Worm (Caenorhabditis elegans) whole organism, dauer: ENCODE results near the gene ZK1307.9.

ENCODE experiments used
- unc-62 ChIP-seq: sonication (generic microtip); optimal IDR thresholded peaks from 2 replicates; lab custom pipeline; 2017; ENCODE audit warnings: missing biosample characterization, missing genetic modification reagents, missing genetic modification characterization

ZK1307.9 gene

DNA sequence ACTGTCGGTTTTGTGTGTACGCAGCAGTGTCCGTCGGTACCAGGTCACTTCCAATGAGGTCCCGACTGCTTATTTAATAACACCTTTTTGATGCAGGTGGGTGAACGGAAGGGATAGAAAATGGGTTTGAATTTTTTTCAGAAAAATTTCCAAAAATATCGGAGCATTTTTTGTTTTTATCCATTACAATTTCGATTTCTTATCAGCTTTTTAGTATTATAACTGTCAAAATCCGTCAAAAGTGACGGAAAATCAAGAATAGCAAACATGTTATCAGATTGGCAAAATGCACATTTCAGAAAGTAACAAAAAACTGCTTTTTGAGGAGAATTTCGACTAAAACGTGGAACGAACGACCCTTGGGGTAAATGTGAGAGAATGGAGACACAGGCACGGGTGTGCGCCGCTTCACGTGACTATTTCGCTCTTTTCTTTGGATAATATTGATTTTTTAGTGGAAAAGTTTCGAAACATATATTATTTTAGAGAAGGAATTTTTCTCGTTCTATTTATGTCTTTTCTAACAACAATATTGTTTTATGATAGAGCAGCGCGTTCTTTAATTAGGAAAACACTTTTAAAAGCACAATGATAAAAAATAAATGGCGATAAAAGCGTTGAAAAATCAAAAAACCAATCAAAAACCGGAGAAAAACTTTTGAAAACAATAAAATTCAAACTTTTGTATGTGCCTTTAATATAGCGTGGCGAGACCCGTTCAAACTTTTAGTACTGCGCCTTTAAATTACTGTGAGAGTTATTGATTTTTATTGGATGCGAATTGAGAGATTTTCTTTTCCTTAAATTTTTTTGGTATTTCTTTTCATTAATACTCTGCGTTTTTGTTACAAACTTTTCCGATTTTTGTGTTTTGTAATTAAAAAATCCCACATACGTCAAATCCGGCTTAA lies 2.1 kb upstream of the ZK1307.9 start, which contains the start of gene sqv-8:
sqv-8 (plus strand) TSS at position 51 of the 911 bp plus-strand sequence.
- no peak for TF ChIP-seq unc-62 (GFP tag; lab: Kevin White, UChicago)

DNA sequence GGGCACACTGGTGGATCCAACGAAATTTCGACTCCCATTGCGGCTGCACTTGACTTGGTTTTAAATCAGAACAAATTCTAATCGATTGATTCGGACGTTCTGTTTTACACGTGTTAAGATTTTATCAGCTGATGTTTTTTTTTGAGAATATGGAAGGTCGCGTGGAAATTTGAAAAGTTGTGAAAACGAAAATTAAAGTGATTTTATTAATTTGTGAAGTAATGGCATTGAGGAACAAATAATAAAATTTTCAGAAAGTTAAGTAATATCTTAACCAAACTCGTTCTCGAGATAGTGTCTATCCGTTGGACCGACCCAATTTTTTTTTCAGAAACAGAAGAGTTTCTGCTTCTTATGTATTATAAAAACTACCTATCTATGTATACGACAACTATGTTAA lies 2.4 kb downstream of the ZK1307.9 start, which contains the start of gene ZK1307.4:
ZK1307.4 (minus strand) TSS at position 101 of the 400 bp plus-strand sequence.
- TF ChIP-seq unc-62 (GFP tag; lab: Kevin White, UChicago) = no peak

DNA sequence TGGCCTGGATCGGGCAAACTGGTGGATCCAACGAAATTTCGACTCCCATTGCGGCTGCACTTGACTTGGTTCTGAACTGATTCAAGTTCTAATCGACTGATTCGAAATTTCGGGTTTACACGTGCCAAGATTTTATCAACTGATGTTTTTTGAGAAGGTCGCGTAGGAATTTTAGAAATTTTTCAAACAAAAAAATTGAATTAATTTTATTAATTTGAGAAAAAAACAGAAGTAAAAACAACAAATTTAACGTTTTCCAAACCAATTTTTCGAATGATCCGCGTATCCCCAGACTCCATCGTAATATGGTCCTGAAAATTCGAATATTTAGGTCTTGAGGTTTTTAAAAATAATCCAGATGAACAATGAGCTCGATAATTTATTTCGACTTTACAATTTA lies 3.6 kb downstream of the ZK1307.9 start, which contains the start of gene ZK1307.3:
ZK1307.3 (minus strand) TSS at position 101 of the 400 bp plus-strand sequence.
- TF ChIP-seq unc-62 (GFP tag; lab: Kevin White, UChicago) = no peak

DNA sequence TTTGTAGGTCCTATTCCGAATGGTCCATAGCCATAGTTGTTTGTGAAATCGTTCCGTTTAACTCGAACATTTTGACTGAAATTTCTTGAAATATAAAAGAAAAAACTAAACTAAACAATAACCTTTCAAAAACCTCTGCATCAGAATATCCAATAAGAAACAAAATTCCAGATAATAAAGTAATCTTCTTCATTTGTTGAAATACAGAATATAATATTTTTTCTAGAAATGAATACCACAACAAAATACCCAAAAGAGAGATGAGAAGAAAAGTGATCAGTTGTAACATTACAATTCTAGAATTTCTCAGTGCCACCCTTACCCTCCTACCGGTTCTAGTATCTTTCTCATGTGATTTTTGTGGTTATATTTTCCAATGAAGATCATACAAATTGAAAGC lies 4.4 kb downstream of the ZK1307.9 start, which contains the start of gene ZK1307.2:
ZK1307.2 (minus strand) TSS at position 274 of the 400 bp plus-strand sequence.
- no peak for TF ChIP-seq unc-62 (GFP tag; lab: Kevin White, UChicago)

DNA sequence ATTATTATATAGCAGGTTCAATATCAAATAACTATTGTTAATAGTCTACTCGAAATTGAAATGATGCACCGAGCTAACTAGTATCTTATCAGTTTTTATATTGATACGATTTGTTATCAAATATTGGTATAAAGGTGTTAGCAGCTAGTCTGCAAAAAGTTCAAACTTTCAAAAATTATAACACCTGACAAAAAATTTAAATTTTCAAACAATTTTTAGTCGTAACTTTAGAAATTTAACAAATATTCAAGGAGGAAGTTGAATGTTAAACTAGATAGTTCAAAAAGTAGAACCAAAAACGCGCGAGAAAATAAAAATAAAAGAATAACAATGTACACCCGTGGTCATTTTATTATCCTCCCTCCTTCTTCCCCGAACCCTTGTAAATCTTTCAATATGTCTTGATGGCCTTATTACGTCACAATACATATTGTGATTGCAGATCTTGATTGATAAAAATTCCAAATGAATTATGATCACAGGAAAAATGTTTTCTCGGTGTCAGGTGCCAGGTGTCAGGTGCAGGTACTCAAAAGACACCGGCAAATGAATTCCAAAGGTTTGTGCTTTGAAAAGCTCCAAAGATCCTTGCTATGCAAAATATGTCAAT lies 6.3 kb downstream of the ZK1307.9 start, which contains the start of gene ZK1307.1:
ZK1307.1 (minus strand) TSS at position 51 of the 610 bp plus-strand sequence.
- TF ChIP-seq unc-62 (GFP tag; lab: Kevin White, UChicago) = no peak

DNA sequence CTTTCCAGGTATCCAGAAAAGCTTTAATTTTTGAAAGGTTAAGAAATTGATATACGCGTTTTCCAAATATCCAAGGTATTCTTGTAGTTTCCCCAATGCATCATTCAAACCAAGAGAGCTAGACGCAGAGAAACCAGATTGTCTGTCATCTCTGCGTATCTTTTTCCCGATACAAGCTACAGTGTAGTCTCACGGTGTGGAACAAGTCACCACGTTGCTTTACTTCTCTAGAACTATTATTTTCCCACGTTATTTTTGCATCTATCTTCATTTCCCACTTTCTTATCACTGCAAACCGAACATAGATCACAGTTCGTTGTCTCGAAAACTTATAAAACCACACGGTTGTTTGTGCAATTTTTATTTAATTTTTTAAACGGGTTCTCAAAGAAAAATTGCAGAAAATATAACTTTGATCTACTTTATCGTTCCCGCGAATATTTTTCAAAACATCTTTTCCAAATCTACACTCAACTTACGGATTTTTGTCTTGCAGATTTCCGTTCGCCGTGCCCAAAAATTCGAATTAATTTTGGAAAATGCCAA lies 7.0 kb downstream of the ZK1307.9 start, which contains the start of gene gstk-1:
gstk-1 (plus strand) TSS at position 496 of the 546 bp plus-strand sequence.
- TF ChIP-seq unc-62 (GFP tag; lab: Kevin White, UChicago) = no peak

DNA sequence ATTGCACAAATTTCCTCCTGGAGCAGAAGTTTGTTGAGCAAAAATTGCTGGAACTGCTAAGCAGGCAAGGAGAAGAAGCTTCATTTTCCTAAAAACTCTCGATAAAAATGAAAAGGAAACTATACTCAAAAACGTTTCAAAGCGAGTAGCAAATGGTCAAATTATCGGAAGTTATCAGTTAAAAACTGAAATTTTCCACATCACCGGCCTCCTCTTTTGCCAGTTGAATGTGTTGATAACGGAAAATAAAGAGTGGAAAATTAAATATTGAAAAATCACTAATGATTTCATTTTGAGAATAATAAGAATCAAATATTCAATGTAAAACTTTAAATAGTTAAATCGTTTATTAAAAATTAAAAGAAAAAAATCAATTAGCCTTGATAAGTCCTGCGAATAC lies 9.6 kb downstream of the ZK1307.9 start, which contains the start of gene ZK1320.2:
ZK1320.2 (minus strand) TSS at position 88 of the 400 bp plus-strand sequence.
- TF ChIP-seq unc-62 (GFP tag; lab: Kevin White, UChicago) = no peak

DNA sequence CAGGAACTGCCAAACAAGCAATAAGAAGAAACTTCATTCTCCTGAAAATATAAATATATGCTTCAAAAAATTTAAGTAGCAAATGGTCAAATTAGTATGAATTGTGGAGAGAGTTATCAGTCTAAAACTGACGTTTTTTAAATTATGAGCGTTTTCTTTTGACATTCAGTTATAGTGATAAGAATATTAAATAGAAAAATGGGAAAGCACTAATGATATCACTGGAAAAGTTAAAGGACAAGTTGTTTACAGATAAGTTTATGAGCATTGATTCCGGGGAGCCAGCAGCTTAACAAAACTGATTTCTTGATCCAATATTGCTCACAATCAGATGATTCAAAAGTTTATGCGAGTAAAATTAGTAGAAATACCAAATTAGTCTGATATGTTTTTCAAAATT lies 11.1 kb downstream of the ZK1307.9 start, which contains the start of gene ZK1320.3:
ZK1320.3 (minus strand) TSS at position 41 of the 400 bp plus-strand sequence.
- TF ChIP-seq unc-62 (GFP tag; lab: Kevin White, UChicago) = no peak

DNA sequence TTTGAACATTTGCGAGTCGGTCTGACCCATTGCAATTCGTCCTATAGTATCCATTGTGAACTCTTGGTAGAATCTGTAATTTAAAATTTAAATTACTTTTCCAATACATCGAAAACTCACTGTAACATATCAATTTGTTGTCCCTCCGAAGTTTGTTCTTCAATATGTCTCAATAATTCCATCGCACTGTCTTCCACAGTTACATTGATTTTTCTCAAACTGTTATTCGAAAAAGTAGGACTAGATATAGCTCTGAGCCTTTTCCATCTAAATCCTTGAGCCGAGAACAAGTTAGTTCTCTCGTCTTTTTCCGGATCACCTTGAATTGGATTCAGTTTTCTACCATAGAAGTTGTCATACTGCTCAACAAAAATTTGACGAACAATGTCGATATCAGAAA lies 12.9 kb downstream of the ZK1307.9 start:
- TF ChIP-seq unc-62 (GFP tag; lab: Kevin White, UChicago) = no peak

DNA sequence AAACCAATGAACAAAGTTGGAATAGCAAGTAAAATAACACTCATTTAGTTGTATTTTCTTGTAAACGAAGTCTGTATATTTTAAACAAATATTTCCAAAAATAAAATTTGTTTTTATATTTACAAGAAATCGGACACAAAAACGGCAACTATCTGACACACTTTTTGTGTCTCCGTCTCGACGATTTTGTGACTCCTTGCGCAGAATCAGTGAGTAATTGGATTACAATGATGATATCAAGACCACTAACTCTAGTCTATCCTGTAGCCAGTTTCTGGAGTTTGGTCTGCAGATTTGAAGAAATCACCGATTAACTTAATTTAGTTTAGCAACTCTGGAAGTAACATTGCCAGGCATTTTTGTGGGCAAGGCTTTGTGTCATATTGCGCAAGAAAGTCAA lies 13.5 kb downstream of the ZK1307.9 start, which contains the start of gene cyp-13A10:
cyp-13A10 (minus strand) TSS at position 88 of the 400 bp plus-strand sequence.
- TF ChIP-seq unc-62 (GFP tag; lab: Kevin White, UChicago) = no peak

DNA sequence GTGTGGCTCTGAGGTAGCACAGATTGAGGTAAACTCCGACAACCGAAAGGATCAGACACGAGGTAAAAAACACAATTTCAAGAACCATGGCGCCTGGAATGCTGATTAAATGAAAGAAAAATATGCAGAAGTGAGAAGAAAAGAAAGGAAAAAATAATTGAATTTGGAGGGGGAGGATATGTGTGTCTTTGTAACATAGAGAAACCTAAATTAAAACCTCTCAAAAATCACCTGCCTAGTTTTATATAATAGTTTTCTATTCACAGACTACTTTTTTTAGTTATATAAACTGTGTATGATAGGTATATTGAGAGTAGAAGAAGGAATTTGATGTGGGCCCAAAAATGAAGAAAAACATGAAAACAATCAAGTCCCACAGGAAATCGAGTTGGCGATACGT lies 16.3 kb downstream of the ZK1307.9 start, which contains the start of gene ZK1320.5:
ZK1320.5 (minus strand) TSS at position 101 of the 400 bp plus-strand sequence.
- no peak for TF ChIP-seq unc-62 (GFP tag; lab: Kevin White, UChicago)

DNA sequence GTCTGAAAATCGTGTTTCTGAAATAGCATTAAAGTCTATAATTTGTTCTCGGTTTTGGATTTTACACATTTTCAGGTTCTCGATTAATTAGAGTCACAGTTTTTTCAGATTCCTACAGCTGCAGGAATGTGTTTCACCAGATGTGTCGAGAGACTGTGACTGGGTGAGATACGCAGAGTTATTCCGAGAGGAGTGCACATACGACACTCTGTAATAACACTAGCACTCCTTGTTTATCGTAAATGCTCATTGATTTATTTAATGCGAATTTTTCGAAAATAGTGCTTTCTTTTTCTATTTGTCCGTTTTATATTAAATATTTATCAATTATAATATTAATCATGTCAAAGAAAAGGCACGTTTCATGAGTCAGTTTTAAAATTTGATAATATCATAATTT lies 18.1 kb downstream of the ZK1307.9 start, which contains the start of gene ZK1320.11:
ZK1320.11 (plus strand) TSS at position 243 of the 400 bp plus-strand sequence.
- TF ChIP-seq unc-62 (GFP tag; lab: Kevin White, UChicago) = no peak

DNA sequence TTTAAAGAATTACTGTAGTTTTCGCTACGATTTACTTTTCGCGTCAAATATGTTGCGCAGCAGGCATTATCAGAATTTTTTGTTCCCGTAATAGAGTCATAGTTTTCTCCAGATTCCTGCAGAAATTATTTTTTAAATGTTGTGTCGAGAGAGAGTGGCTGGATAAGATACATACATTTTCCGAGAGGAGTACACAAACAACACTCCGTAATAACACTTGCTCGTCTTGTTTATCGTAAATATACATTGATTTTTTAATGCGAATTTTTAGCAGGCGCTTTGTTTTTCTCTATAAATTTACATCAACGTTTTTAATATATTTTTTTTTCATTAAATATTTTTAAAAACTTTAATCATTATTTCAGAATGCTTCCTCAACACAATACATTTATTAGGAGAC lies 19.7 kb downstream of the ZK1307.9 start, which contains the start of gene taf-8:
taf-8 (plus strand) TSS at position 360 of the 400 bp plus-strand sequence.
- no peak for TF ChIP-seq unc-62 (GFP tag; lab: Kevin White, UChicago)

DNA sequence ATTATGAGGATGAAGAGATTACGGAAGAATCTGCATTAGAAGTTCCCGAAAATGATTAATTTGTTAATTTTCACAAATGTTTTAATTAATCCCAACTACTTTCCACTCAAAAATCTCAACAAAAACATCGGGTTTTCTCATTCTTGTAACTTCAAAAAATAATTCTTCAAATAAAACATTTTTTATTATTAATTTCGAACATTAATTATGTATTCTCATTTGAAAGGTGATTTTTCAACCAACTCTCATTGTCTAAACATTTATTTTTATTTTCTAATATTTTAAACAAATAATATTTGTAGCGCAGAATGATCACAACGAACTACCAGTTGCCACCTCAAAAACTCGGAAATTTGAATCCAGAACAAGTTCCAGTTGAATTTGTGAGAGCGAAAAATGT lies 22.0 kb downstream of the ZK1307.9 start, which contains the start of gene ZK1320.7:
ZK1320.7 (plus strand) TSS at position 301 of the 400 bp plus-strand sequence.
- TF ChIP-seq unc-62 (GFP tag; lab: Kevin White, UChicago) = no peak

DNA sequence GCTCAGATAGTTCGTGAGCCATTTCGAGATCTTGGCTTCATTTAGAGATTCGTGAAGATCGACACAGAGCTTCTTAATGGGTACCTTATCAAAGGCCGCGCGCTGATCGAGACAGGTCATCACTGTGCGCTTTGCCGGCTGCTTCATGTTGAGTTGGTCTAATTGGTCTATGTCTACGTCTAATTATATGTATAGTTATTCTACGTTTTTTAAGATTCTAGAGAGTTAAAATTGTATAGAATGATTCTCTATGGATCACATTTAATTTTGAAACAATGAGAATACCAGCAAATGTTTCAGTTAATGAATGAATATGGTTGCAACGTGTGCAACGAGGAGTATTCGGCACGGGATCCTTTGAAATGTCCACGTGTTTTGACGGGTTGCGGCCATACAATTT lies 25.4 kb downstream of the ZK1307.9 start, which contains the start of gene arc-1:
arc-1 (plus strand) TSS at position 301 of the 400 bp plus-strand sequence.
- TF ChIP-seq unc-62 (GFP tag; lab: Kevin White, UChicago) = no peak
